Fruit fly (Drosophila melanogaster) whole organism, adult: ENCODE measurements around the gene CG32379.

Source experiments
- CG12768 ChIP-seq: fragments of 200-800 bp; sonication (Bioruptor generic); optimal IDR thresholded peaks from 2 replicates; lab custom pipeline; 2017; ENCODE audit warnings: missing biosample characterization, missing genetic modification characterization, mild to moderate bottlenecking, moderate library complexity, missing genetic modification reagents
- CG1620 ChIP-seq: fragments of 200-800 bp; sonication (Bioruptor generic); optimal IDR thresholded peaks from 2 replicates; lab custom pipeline; 2016; ENCODE audit warnings: missing biosample characterization, missing genetic modification characterization
- CG33017 ChIP-seq: fragments of 200-800 bp; sonication (Bioruptor generic); optimal IDR thresholded peaks from 2 replicates; lab custom pipeline; 2018; ENCODE audit warnings: missing biosample characterization, mild to moderate bottlenecking, missing genetic modification characterization, moderate library complexity
- CG5204 ChIP-seq: fragments of 200-800 bp; sonication (Bioruptor generic); optimal IDR thresholded peaks from 2 replicates; lab custom pipeline; 2016; ENCODE audit warnings: missing biosample characterization, missing genetic modification characterization
- CG7101 ChIP-seq: fragments of 200-800 bp; sonication (Bioruptor generic); optimal IDR thresholded peaks from 2 replicates; lab custom pipeline; 2018; ENCODE audit warnings: missing biosample characterization, mild to moderate bottlenecking, missing genetic modification characterization, moderate library complexity
- Crg-1 ChIP-seq: fragments of 200-800 bp; sonication (Bioruptor generic); optimal IDR thresholded peaks from 2 replicates; lab custom pipeline; 2016; ENCODE audit warnings: missing biosample characterization, missing genetic modification characterization
- Hr96 ChIP-seq: fragments of 200-800 bp; sonication (Bioruptor generic); optimal IDR thresholded peaks from 2 replicates; lab custom pipeline; 2016; ENCODE audit warnings: missing biosample characterization, missing genetic modification characterization
- cic ChIP-seq: fragments of 200-800 bp; sonication (Bioruptor generic); optimal IDR thresholded peaks from 2 replicates; lab custom pipeline; 2017; ENCODE audit warnings: missing biosample characterization, mild to moderate bottlenecking, missing genetic modification characterization, moderate library complexity
- kay ChIP-seq: fragments of 200-800 bp; sonication (Bioruptor generic); peaks from one replicate; lab custom pipeline; 2016; ENCODE audit warnings: missing biosample characterization, missing genetic modification characterization, borderline replicate concordance
- tj ChIP-seq: fragments of 200-800 bp; sonication (Bioruptor generic); optimal IDR thresholded peaks from 3 replicates; lab custom pipeline; 2017; ENCODE audit warnings: missing biosample characterization, mild to moderate bottlenecking, missing genetic modification characterization, moderate library complexity

Gene CG32379

dm6 chr3L:7440633-7441032, 44.5 kb downstream of the CG32379 start, which contains the start of gene sphinx2:
TSS of gene sphinx2 (minus strand) at chr3L:7440733.
- no peak for TF ChIP-seq tj
- no peak for TF ChIP-seq CG33017 (tag; lab: Kevin White, UChicago)
- TF ChIP-seq Hr96 (GFP tag; lab: Kevin White, UChicago), result no peak
- no peak for TF ChIP-seq CG7101 (tag; lab: Kevin White, UChicago)
- TF ChIP-seq CG12768 (GFP tag; lab: Kevin White, UChicago), result no peak
- no peak for TF ChIP-seq cic (GFP tag; lab: Kevin White, UChicago)
- no peak for TF ChIP-seq kay (GFP tag; lab: Kevin White, UChicago)
- TF ChIP-seq CG5204 (GFP tag; lab: Kevin White, UChicago), result no peak
- no peak for TF ChIP-seq CG1620 (GFP tag; lab: Kevin White, UChicago)
- TF ChIP-seq Crg-1 (GFP tag; lab: Kevin White, UChicago), result no peak
